Fruit fly (Drosophila melanogaster) S2 (cell line): ENCODE results near the gene mtTFB1.
A peak's percentile ranks its signal among the peaks of the same experiment; 100 is the strongest.

Source experiments
- CG8478 ChIP-seq: fragments of >200 bp; optimal IDR thresholded peaks from 2 replicates; lab custom pipeline; 2018
- CTCF ChIP-seq, 2 experiments: fragments of >200 bp; optimal IDR thresholded peaks; 2 replicates each; lab custom pipeline; 2018

Gene mtTFB1

DNA sequence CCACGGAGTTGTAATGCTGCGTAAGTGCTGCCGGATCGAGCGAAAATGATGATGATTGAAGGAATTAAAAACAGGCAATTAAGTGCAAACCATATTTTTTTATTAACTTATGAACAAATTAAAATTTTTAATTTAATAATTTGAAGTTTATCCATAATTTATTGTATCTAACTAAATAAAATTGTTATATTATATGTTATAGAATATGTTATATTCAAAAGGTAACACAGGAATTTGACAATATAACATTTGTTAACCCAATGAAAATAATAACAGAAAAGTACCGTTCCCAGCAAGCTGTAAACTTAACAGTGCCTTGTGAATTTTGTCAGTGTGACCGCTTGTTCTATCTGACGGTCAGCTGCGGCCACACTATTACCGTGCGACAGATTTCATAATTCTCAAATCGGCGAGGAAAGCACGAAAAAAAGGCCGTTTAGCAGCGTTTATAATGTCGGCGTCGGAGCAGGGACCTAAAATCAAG lies at the start of gene mtTFB1, which contains the start of gene Ccdc56:
TSS of gene mtTFB1 (plus strand) at position 347 of the 484 bp plus-strand sequence.
TSS of gene Ccdc56 (plus strand) at position 347 of the 484 bp plus-strand sequence.
- TF ChIP-seq CTCF (optimal IDR thresholded peaks at IDR 0.05; lab: Kevin White, UChicago) (no peak), CG8478 (no peak)

DNA sequence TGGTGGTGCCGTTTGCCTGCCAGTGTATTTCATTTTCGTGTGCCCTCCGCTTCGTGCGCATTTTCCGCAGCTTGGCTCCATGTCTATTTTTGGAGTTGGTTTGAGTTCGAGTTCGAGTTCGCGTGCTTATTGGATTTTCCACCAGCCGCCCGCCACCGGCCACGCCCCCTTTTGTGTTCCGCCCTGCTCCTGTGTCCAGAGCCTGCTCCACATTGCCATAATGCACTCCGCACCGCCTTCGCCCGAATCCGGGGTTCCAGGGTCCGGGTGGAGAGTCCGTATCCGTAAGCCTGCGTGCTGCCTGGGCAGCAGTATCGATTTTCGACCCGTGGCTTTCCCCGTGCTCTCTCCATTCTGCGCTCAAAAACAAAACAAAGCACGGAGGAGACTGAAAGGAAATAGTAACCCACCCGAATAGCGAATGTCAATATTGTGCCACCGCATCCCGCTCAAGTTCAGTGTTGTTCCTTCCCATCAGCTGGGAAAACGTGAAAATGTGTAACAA lies 30.4 kb upstream of the mtTFB1 start:
- TF ChIP-seq CTCF (optimal IDR thresholded peaks at IDR 0.05; lab: Kevin White, UChicago) = no peak
- no peak for TF ChIP-seq CG8478

DNA sequence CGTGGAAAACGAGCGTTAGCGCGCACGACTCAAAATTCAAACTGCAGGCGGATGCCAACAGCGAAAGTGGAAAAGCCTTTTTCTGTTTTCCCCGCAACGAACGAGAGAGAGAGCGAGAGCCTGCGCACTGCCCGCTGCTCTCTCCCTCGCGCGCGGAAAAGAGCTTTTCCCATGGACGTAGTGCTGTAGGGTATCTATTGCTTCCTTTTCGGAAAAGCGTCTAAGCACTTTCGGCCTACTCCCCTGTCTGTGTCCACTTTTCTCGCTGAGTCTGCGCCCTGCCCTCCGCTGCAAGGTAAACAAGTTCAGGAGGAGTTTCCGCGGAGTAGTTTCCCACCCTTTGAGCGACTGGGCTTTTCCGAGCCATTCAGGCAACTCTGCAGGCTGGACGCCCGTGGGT lies 28.5 kb upstream of the mtTFB1 start, which contains the start of gene CG32085:
TSS of gene CG32085 (minus strand) at position 47 of the 400 bp plus-strand sequence.
- TF ChIP-seq CTCF (optimal IDR thresholded peaks at IDR 0.05; lab: Kevin White, UChicago) (no peak), CG8478 (no peak)

- peak; percentile 41 to 56 for TF ChIP-seq CTCF (optimal IDR thresholded peaks at IDR 0.05; lab: Kevin White, UChicago)
- no peak for TF ChIP-seq CG8478
These were observed 27.0 kb upstream of the mtTFB1 start, which contains the start of gene TfIIEalpha for dm6 chr3L:11681794-11682193. TfIIEalpha (plus strand) TSS chr3L:11682038.

DNA sequence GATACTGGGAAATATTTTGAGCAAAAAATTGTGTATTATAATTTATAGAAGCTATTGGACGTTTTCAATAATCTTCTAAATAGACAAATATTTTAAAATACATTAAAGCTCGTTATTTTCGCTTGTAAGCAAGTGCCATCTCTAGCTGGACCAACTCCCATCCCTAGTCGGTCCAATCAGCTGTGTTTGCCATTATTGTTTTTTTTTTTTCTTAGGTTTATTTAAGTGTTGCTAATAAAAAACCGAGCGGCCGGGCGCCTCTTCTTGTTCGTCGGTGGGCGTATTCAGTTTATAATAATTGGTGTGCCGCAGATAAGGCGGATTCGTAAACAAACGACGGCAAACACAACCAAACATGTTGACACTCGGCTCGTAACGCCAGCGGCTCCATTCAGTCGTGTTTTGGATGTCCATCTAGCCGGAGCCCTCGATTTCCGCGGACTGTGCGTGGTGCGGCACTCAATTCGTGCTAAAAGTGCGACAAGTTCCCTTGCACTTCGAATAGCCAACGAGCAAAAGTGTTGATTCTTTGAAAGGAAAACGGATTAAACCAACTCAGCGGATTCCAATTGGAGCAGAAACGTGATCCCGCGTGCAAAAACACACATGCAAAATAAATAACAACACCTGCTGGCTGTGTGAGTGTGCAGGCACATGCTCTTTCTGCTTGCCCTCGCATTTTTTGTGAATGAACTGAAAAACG lies 24.8 kb upstream of the mtTFB1 start, which contains the start of gene Sugb:
TSS of gene Sugb (plus strand) at position 162 of the 703 bp plus-strand sequence.
- TF ChIP-seq CTCF (optimal IDR thresholded peaks at IDR 0.05; lab: Kevin White, UChicago) = no peak
- TF ChIP-seq CG8478 = no peak

dm6 chr3L:11684522-11684851 lies 24.3 kb upstream of the mtTFB1 start:
- TF ChIP-seq CG8478 (no peak), CTCF (optimal IDR thresholded peaks at IDR 0.05; lab: Kevin White, UChicago) (no peak)

dm6 chr3L:11685876-11686275 lies 22.9 kb upstream of the mtTFB1 start:
- TF ChIP-seq CTCF (optimal IDR thresholded peaks at IDR 0.05; lab: Kevin White, UChicago) (no peak), CG8478 (no peak)

dm6 chr3L:11689832-11690602 lies 18.8 kb upstream of the mtTFB1 start:
- TF ChIP-seq CTCF (optimal IDR thresholded peaks at IDR 0.05; lab: Kevin White, UChicago) = no peak
- no peak for TF ChIP-seq CG8478

DNA sequence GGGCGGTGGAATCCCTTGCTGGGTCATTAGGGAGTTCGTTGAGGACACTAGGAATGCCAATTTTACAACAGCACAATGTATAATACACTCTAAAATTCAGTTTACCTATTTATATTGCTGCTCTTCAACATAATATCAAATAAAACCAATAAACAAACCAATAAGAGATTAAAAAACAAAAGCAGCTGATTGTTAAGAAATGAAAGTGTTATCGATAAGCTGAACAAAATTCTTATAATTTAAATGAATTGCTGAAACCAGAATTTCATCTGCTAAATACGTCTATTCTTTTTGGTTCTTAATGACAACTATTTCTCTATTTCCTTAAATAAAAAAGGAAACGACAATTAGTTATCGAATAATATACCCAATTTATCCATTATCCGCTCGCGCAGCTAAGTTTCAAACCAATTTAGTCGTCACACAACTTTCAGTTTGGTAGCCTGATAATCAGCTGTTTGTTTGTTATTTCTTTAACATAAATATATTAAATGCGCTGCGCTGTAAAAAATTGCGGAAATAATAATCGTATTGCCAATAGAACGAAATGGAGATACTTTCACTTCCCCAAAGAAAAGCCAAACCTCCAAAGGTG lies 17.5 kb upstream of the mtTFB1 start, which contains the start of the genes Pldn and CG14135:
TSS of gene Pldn (minus strand) at position 197 of the 595 bp plus-strand sequence.
TSS of gene CG14135 (plus strand) at position 369 of the 595 bp plus-strand sequence.
- peak in 1 of 2 experiments; percentile 12 for TF ChIP-seq CTCF (optimal IDR thresholded peaks at IDR 0.05; lab: Kevin White, UChicago)
- no peak for TF ChIP-seq CG8478

dm6 chr3L:11692853-11693252 lies 15.9 kb upstream of the mtTFB1 start:
- TF ChIP-seq CG8478 (no peak), CTCF (optimal IDR thresholded peaks at IDR 0.05; lab: Kevin White, UChicago) (no peak)

DNA sequence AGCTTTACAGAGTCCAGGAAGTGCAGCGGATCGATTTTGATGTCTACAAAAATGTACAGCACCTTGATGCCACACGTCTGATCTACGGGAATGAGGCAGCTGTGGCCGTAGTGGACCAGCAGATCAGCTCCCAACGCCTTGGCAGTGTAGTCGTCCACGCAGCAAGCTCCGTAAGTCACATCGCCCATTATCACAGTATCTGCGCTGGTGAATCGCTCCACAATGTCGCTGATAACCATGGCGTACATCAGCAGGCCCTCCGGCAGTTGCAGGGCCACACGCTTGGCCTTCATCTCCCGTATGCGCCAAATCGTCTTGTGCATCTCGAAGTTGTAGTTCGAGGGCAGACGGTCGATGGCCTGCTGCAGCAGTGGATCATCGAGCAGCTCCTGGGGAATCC lies 13.7 kb upstream of the mtTFB1 start:
- TF ChIP-seq CTCF (optimal IDR thresholded peaks at IDR 0.05; lab: Kevin White, UChicago) (no peak), CG8478 (no peak)

dm6 chr3L:11695827-11696226 lies 13.0 kb upstream of the mtTFB1 start:
- TF ChIP-seq CTCF (optimal IDR thresholded peaks at IDR 0.05; lab: Kevin White, UChicago) (no peak), CG8478 (no peak)

- no peak for TF ChIP-seq CG8478
- peak in 1 of 2 experiments; percentile 5 for TF ChIP-seq CTCF (optimal IDR thresholded peaks at IDR 0.05; lab: Kevin White, UChicago)
These were observed 12.3 kb upstream of the mtTFB1 start, which contains the start of gene Dph1 for dm6 chr3L:11696294-11697116. Dph1 (minus strand) TSS chr3L:11696963.

- TF ChIP-seq CTCF (optimal IDR thresholded peaks at IDR 0.05; lab: Kevin White, UChicago) = no peak
- TF ChIP-seq CG8478 = no peak
These were observed 9.6 kb upstream of the mtTFB1 start, which contains the start of gene Dnai2 for dm6 chr3L:11699163-11699562. Dnai2 (minus strand) TSS chr3L:11699263.
